Worm (Caenorhabditis elegans) whole organism, L2 larva: ENCODE results near the gene gpc-1.

ENCODE experiments used
- aly-2 ChIP-seq: fragments of 150-350 bp; optimal IDR thresholded peaks from 2 replicates; lab custom pipeline; 2014; ENCODE audit warnings: missing biosample characterization, missing genetic modification characterization
- elt-3 ChIP-seq: sonication (generic microtip); optimal IDR thresholded peaks from 2 replicates; lab custom pipeline; 2017; ENCODE audit warnings: missing biosample characterization, missing genetic modification characterization
- lsy-2 ChIP-seq, 2 experiments: fragments of 150-350 bp in 1 of 2; sonication (generic microtip) in 1 of 2; optimal IDR thresholded peaks; 2 replicates each; lab custom pipeline; 2014 to 2017; ENCODE audit warnings: missing biosample characterization in 2 of 2, missing genetic modification characterization in 2 of 2
- nhr-23 ChIP-seq: fragments of 150-350 bp; optimal IDR thresholded peaks from 2 replicates; lab custom pipeline; 2014; ENCODE audit warnings: missing biosample characterization, missing genetic modification reagents, missing genetic modification characterization
- nhr-237 ChIP-seq: fragments of 150-350 bp; optimal IDR thresholded peaks from 2 replicates; lab custom pipeline; 2014; ENCODE audit warnings: missing biosample characterization, missing genetic modification characterization
- nhr-6 ChIP-seq: fragments of 150-350 bp; optimal IDR thresholded peaks from 2 replicates; lab custom pipeline; 2014; ENCODE audit warnings: missing biosample characterization, missing genetic modification characterization
- unc-62 ChIP-seq: fragments of 150-350 bp; optimal IDR thresholded peaks from 2 replicates; lab custom pipeline; 2014; ENCODE audit warnings: missing biosample characterization, missing genetic modification reagents, missing genetic modification characterization
- ztf-11 ChIP-seq: sonication (generic microtip); optimal IDR thresholded peaks from 2 replicates; lab custom pipeline; 2017; ENCODE audit warnings: missing biosample characterization, missing genetic modification characterization

- TF ChIP-seq elt-3: no peak
- TF ChIP-seq ztf-11 (tag; lab: Kevin White, UChicago): no peak
- TF ChIP-seq lsy-2 (tag; optimal IDR thresholded peaks at IDR 0.05; lab: Kevin White, UChicago): no peak
- no peak for TF ChIP-seq aly-2 (tag; lab: Kevin White, UChicago)
- TF ChIP-seq nhr-23 (tag; lab: Kevin White, UChicago): no peak
- TF ChIP-seq nhr-6 (tag; lab: Kevin White, UChicago): no peak
- no peak for TF ChIP-seq nhr-237 (tag; lab: Kevin White, UChicago)
- TF ChIP-seq unc-62 (GFP tag; lab: Kevin White, UChicago): no peak
Observed at ce11 chrX:12926998-12927397, 42.2 kb upstream of the gpc-1 start.
